Worm (Caenorhabditis elegans) whole organism, L4 larva: ENCODE results near the gene Y49F6A.12.

Experiments
- D1046.2 ChIP-seq: fragments of 200-800 bp; sonication (Bioruptor generic); IDR thresholded peaks from 2 replicates; pipeline ENCODE4 v1.3.6; 2022; ENCODE audit warnings: missing genetic modification characterization, missing compliant biosample characterization
- F26F4.8 ChIP-seq: fragments of 200-800 bp; sonication (Bioruptor generic); conservative IDR thresholded peaks from 2 replicates; pipeline ENCODE4 v1.3.6; 2022; ENCODE audit warnings: missing genetic modification characterization, missing compliant biosample characterization
- ZK337.2 ChIP-seq: fragments of 200-800 bp; sonication (Bioruptor generic); IDR thresholded peaks from 2 replicates; pipeline ENCODE4 v1.3.6; 2022; ENCODE audit warnings: missing genetic modification reagents, missing genetic modification characterization, missing compliant biosample characterization
- ZK546.5 ChIP-seq, 2 experiments: sonication (generic microtip); optimal IDR thresholded peaks; 2 replicates each; lab custom pipeline; 2017; ENCODE audit warnings: missing biosample characterization in 2 of 2, missing genetic modification characterization in 2 of 2
- aha-1 ChIP-seq: fragments of 150-350 bp; peaks from one replicate; lab custom pipeline; 2014; ENCODE audit warnings: missing biosample characterization, missing genetic modification characterization
- ama-1 ChIP-seq: fragments of 150-350 bp; optimal IDR thresholded peaks from 2 replicates; lab custom pipeline; 2014; ENCODE audit warnings: inconsistent platforms, mixed read lengths
- ceh-32 ChIP-seq: sonication (generic microtip); optimal IDR thresholded peaks from 2 replicates; lab custom pipeline; 2016; ENCODE audit warnings: mild to moderate bottlenecking, missing genetic modification characterization, missing compliant biosample characterization; ENCODE audit not compliant: poor library complexity
- ceh-82 ChIP-seq: sonication (generic microtip); optimal IDR thresholded peaks from 2 replicates; lab custom pipeline; 2017; ENCODE audit warnings: missing biosample characterization, missing genetic modification characterization
- ctbp-1 ChIP-seq: fragments of 200-800 bp; sonication (Bioruptor generic); IDR thresholded peaks from 2 replicates; pipeline ENCODE4 v1.3.6; 2022; ENCODE audit warnings: missing genetic modification reagents, missing genetic modification characterization, missing compliant biosample characterization
- dmd-8 ChIP-seq: fragments of 200-800 bp; sonication (Bioruptor generic); IDR thresholded peaks from 2 replicates; pipeline ENCODE4 v1.3.6; 2022; ENCODE audit warnings: missing genetic modification characterization, missing compliant biosample characterization
- dmd-9 ChIP-seq: fragments of 200-800 bp; sonication (Bioruptor generic); IDR thresholded peaks from 2 replicates; pipeline ENCODE4 v1.3.6; 2022; ENCODE audit warnings: missing genetic modification reagents, missing genetic modification characterization, missing compliant biosample characterization
- duxl-1 ChIP-seq: sonication (generic microtip); optimal IDR thresholded peaks from 2 replicates; lab custom pipeline; 2016; ENCODE audit warnings: mild to moderate bottlenecking, missing genetic modification characterization, moderate library complexity, missing compliant biosample characterization; ENCODE audit not compliant: poor library complexity
- fos-1 ChIP-seq: fragments of 150-350 bp; optimal IDR thresholded peaks from 2 replicates; lab custom pipeline; 2014; ENCODE audit warnings: missing biosample characterization, missing genetic modification characterization
- hif-1 ChIP-seq, 2 experiments: sonication (generic microtip); optimal IDR thresholded peaks; 2 replicates each; lab custom pipeline; 2016 to 2017; ENCODE audit warnings: missing compliant biosample characterization in 2 of 2, missing genetic modification characterization in 2 of 2, missing genetic modification reagents in 2 of 2, missing genotype in 2 of 2, mild to moderate bottlenecking in 1 of 2
- lim-7 ChIP-seq: fragments of 200-800 bp; sonication (Bioruptor generic); IDR thresholded peaks from 2 replicates; pipeline ENCODE4 v1.3.6; 2022; ENCODE audit warnings: missing genetic modification characterization, missing compliant biosample characterization
- lin-38 ChIP-seq: fragments of 200-800 bp; sonication (Bioruptor generic); IDR thresholded peaks from 2 replicates; pipeline ENCODE4 v1.3.6; 2022; ENCODE audit warnings: missing genetic modification reagents, missing genetic modification characterization, missing compliant biosample characterization
- lsy-2 ChIP-seq, 2 experiments: fragments of 150-350 bp in 1 of 2; sonication (generic microtip) in 1 of 2; optimal IDR thresholded peaks; 2 replicates each; lab custom pipeline; 2014 to 2017; ENCODE audit warnings: missing biosample characterization in 2 of 2, missing genetic modification characterization in 2 of 2
- mep-1 ChIP-seq: fragments of 150-350 bp; sonication (generic microtip); optimal IDR thresholded peaks from 3 replicates; lab custom pipeline; 2014; ENCODE audit warnings: missing biosample characterization, missing genetic modification characterization
- mes-2 ChIP-seq: sonication (generic microtip); optimal IDR thresholded peaks from 2 replicates; lab custom pipeline; 2016; ENCODE audit warnings: missing genotype, mild to moderate bottlenecking, missing genetic modification characterization, missing compliant biosample characterization; ENCODE audit not compliant: poor library complexity, severe bottlenecking
- mxl-3 ChIP-seq: fragments of 200-800 bp; sonication (Bioruptor generic); optimal IDR thresholded peaks from 2 replicates; lab custom pipeline; 2018; ENCODE audit warnings: mild to moderate bottlenecking, missing genetic modification characterization, missing compliant biosample characterization
- nhr-102 ChIP-seq: sonication (generic microtip); optimal IDR thresholded peaks from 2 replicates; lab custom pipeline; 2016; ENCODE audit warnings: mild to moderate bottlenecking, missing genetic modification characterization, moderate library complexity, missing compliant biosample characterization
- nhr-28 ChIP-seq: fragments of 150-350 bp; optimal IDR thresholded peaks from 2 replicates; lab custom pipeline; 2014; ENCODE audit warnings: missing biosample characterization, missing genetic modification characterization
- nhr-48 ChIP-seq: sonication (generic microtip); optimal IDR thresholded peaks from 2 replicates; lab custom pipeline; 2016; ENCODE audit warnings: mild to moderate bottlenecking, missing genetic modification characterization, missing compliant biosample characterization
- nhr-76 ChIP-seq: fragments of 150-350 bp; optimal IDR thresholded peaks from 2 replicates; lab custom pipeline; 2014; ENCODE audit warnings: missing biosample characterization, missing genetic modification characterization
- nhr-77 ChIP-seq: fragments of 150-350 bp; optimal IDR thresholded peaks from 2 replicates; lab custom pipeline; 2014; ENCODE audit warnings: missing biosample characterization, missing genetic modification characterization
- php-3 ChIP-seq: fragments of 200-800 bp; sonication (Bioruptor generic); IDR thresholded peaks from 2 replicates; pipeline ENCODE4 v1.3.6; 2022; ENCODE audit warnings: missing genetic modification reagents, missing genetic modification characterization, missing compliant biosample characterization
- sdz-12 ChIP-seq: fragments of 200-800 bp; sonication (Bioruptor generic); optimal IDR thresholded peaks from 2 replicates; lab custom pipeline; 2018; ENCODE audit warnings: mild to moderate bottlenecking, missing genetic modification characterization, missing compliant biosample characterization
- skn-1 ChIP-seq: fragments of 150-350 bp; optimal IDR thresholded peaks from 2 replicates; lab custom pipeline; 2014; ENCODE audit warnings: missing biosample characterization, missing genetic modification characterization
- snpc-1.2 ChIP-seq: fragments of 200-800 bp; sonication (Bioruptor generic); IDR thresholded peaks from 2 replicates; pipeline ENCODE4 v1.3.6; 2022; ENCODE audit warnings: missing genetic modification reagents, missing genetic modification characterization, missing compliant biosample characterization
- spr-1 ChIP-seq: sonication (generic microtip); optimal IDR thresholded peaks from 2 replicates; lab custom pipeline; 2016; ENCODE audit warnings: mild to moderate bottlenecking, missing genetic modification characterization, missing compliant biosample characterization
- tag-97 ChIP-seq: fragments of 200-800 bp; sonication (Bioruptor generic); IDR thresholded peaks from 2 replicates; pipeline ENCODE4 v1.3.6; 2022; ENCODE audit warnings: missing genetic modification characterization, missing compliant biosample characterization
- tra-1 ChIP-seq: fragments of 200-800 bp; sonication (Bioruptor generic); IDR thresholded peaks from 2 replicates; pipeline ENCODE4 v1.3.6; 2022; ENCODE audit warnings: missing genetic modification reagents, missing genetic modification characterization, missing compliant biosample characterization
- unc-62 ChIP-seq, 3 experiments: fragments of 150-350 bp in 1 of 3; sonication (generic microtip); optimal IDR thresholded peaks in 2 of 3; peaks in 1 of 3; 1 replicate in 1 of 3; 2 replicates in 2 of 3; lab custom pipeline; 2014 to 2017; ENCODE audit warnings: missing biosample characterization in 3 of 3, missing genetic modification characterization in 3 of 3, missing genetic modification reagents in 3 of 3, missing genotype in 1 of 3
- vab-7 ChIP-seq: fragments of 200-800 bp; sonication (Bioruptor generic); IDR thresholded peaks from 2 replicates; pipeline ENCODE4 v1.3.6; 2022; ENCODE audit warnings: missing genetic modification reagents, missing genetic modification characterization, missing compliant biosample characterization
- zfp-2 ChIP-seq: sonication (generic microtip); optimal IDR thresholded peaks from 2 replicates; lab custom pipeline; 2016; ENCODE audit warnings: mild to moderate bottlenecking, missing genetic modification characterization, missing compliant biosample characterization
- zfp-3 ChIP-seq: fragments of 200-800 bp; sonication (Bioruptor generic); conservative IDR thresholded peaks from 2 replicates; pipeline ENCODE4 v1.3.6; 2022; ENCODE audit warnings: missing genetic modification reagents, missing genetic modification characterization, missing compliant biosample characterization
- zip-11 ChIP-seq: fragments of 200-800 bp; sonication (Bioruptor generic); IDR thresholded peaks from 2 replicates; pipeline ENCODE4 v1.3.6; 2022; ENCODE audit warnings: missing genetic modification characterization, missing compliant biosample characterization
- ztf-7 ChIP-seq: fragments of 150-350 bp; optimal IDR thresholded peaks from 2 replicates; lab custom pipeline; 2014; ENCODE audit warnings: missing biosample characterization, missing genetic modification characterization

The Y49F6A.12 gene

DNA sequence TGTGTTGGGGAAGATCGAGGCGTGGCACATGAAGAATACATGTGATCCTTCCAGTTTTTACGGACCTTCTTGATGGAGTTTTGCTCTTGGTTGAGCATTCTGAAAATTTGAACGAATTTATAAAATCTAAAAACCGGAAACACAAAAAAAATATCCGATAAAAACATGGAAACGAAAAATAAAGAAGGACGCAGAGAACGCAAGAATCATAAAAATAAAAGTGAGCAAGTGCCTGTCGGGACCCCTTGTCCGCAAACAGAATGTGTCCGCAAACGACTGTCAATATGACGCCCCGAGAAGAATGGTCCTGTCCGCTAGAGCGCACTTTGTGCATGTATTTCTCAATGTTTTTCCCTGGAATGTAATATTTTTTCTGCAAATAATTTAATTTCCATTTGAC lies 14.3 kb downstream of the Y49F6A.12 start, which contains the start of gene Y49F6A.5:
TSS of gene Y49F6A.5 (minus strand) at position 101 of the 400 bp plus-strand sequence.
- no peak for TF ChIP-seq ZK546.5 (tag; optimal IDR thresholded peaks at IDR 0.05; lab: Kevin White, UChicago)
- no peak for TF ChIP-seq nhr-102 (tag; lab: Kevin White, UChicago)
- TF ChIP-seq tag-97 (GFP tag; lab: Robert Waterston, UW), result no peak
- no peak for TF ChIP-seq dmd-8 (GFP tag; lab: Robert Waterston, UW)
- TF ChIP-seq nhr-77 (tag; lab: Kevin White, UChicago), result no peak
- no peak for TF ChIP-seq zip-11
- no peak for TF ChIP-seq php-3 (GFP tag; lab: Robert Waterston, UW)
- TF ChIP-seq lim-7, result no peak
- TF ChIP-seq lin-38 (GFP tag; lab: Robert Waterston, UW), result no peak
- no peak for TF ChIP-seq hif-1 (tag; optimal IDR thresholded peaks at IDR 0.05; lab: Kevin White, UChicago)
- TF ChIP-seq F26F4.8, result no peak
- no peak for TF ChIP-seq sdz-12 (GFP tag; lab: Kevin White, UChicago)
- TF ChIP-seq ztf-7, result no peak
- TF ChIP-seq ctbp-1 (GFP tag; lab: Robert Waterston, UW), result no peak
- no peak for TF ChIP-seq D1046.2 (GFP tag; lab: Robert Waterston, UW)
- TF ChIP-seq aha-1 (tag; lab: Kevin White, UChicago), result no peak
- TF ChIP-seq duxl-1, result no peak
- no peak for TF ChIP-seq ama-1 (lab: Kevin White, UChicago)
- no peak for TF ChIP-seq snpc-1.2 (GFP tag; lab: Robert Waterston, UW)

DNA sequence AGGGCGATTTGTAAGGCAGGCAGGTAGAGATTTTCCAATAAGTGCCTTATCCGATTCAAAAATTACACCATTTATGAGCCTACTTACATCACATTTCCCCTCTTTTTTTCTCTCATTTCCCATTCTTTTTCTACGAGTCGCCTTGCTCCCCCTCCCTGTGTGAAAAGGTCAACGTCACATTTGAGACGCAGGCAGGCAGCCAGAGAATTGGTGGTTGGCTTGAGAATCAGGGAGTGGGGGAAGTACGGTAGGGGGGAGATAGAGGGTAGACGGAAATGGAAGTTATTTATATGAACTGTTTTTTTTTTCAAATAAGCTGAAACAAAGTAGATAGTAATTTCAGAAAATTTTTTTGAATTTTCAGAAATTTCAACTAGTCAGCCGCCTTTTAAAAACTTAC lies 21.2 kb downstream of the Y49F6A.12 start:
- TF ChIP-seq dmd-9 (GFP tag; lab: Robert Waterston, UW), result no peak
- TF ChIP-seq duxl-1, result peak; percentile 86
- TF ChIP-seq mes-2, result peak; percentile 1
- TF ChIP-seq unc-62 (GFP tag; optimal IDR thresholded peaks at IDR 0.05 in 1 of 2; lab: Kevin White, UChicago), result peak in 1 of 2 experiments; percentile 5
- TF ChIP-seq unc-62 (tag; optimal IDR thresholded peaks at IDR 0.05; lab: Kevin White, UChicago), result no peak
- TF ChIP-seq, all 104 proteins: peak for 3

DNA sequence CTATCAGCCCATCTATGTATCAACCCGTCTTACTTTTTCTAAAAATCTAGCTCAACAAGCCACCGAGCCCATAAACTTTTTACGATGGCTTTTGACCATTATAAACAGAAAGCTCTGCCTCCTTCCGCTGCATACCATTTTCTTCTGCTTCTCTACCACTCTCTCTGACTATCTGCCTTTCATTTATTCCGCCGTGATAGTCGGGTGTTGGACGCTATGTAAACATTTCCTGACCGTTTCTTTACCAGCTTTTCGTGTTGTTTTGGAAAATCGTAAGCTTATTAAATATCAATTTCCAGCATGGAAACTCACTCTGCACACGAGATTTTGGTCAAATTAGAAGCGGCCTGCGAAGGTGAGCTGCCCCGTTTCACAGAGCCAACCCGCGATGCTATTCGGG lies 22.1 kb downstream of the Y49F6A.12 start, which contains the start of gene F40E12.1:
TSS of gene F40E12.1 (plus strand) at position 301 of the 400 bp plus-strand sequence.
- TF ChIP-seq sdz-12 (GFP tag; lab: Kevin White, UChicago), result no peak
- TF ChIP-seq nhr-28, result no peak
- TF ChIP-seq hif-1 (tag; optimal IDR thresholded peaks at IDR 0.05; lab: Kevin White, UChicago), result no peak
- TF ChIP-seq zfp-3 (GFP tag; lab: Robert Waterston, UW), result no peak
- no peak for TF ChIP-seq ceh-32 (tag; lab: Kevin White, UChicago)
- no peak for TF ChIP-seq lim-7
- no peak for TF ChIP-seq ceh-82 (tag; lab: Kevin White, UChicago)
- TF ChIP-seq vab-7 (GFP tag; lab: Robert Waterston, UW), result no peak
- no peak for TF ChIP-seq lsy-2 (tag; optimal IDR thresholded peaks at IDR 0.05; lab: Kevin White, UChicago)
- no peak for TF ChIP-seq mep-1 (tag; lab: Kevin White, UChicago)
- no peak for TF ChIP-seq tra-1 (GFP tag; lab: Robert Waterston, UW)
- no peak for TF ChIP-seq fos-1 (tag; lab: Kevin White, UChicago)
- no peak for TF ChIP-seq zip-11
- TF ChIP-seq nhr-76 (tag; lab: Kevin White, UChicago), result no peak
- no peak for TF ChIP-seq skn-1
- TF ChIP-seq ztf-7, result no peak
- TF ChIP-seq ZK337.2 (GFP tag; lab: Robert Waterston, UW), result no peak
- TF ChIP-seq mxl-3 (GFP tag; lab: Kevin White, UChicago), result no peak
- TF ChIP-seq nhr-48 (tag; lab: Kevin White, UChicago), result no peak

DNA sequence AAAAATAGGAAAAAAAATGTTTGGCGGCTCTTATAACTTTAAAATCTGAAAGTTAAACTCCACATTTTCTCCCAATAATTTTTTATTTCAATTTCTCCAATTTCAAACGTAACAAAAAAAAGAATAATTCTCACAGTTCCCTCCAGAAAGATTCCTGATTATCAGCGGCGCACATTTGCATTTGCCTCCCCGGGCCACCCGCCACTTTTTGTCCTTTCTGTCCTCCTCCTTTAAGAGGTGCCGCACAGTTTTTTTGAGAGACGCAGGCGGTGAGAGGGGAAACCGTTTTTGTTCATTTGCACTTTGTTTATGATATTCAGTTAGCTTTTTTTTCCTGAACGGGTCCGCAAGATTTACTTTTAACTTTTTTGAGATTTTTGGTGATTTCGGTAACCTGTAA lies 25.4 kb downstream of the Y49F6A.12 start:
- no peak for TF ChIP-seq spr-1 (tag; lab: Kevin White, UChicago)
- TF ChIP-seq zfp-2 (tag; lab: Kevin White, UChicago), result no peak
- TF ChIP-seq aha-1 (tag; lab: Kevin White, UChicago), result peak; percentile 48
